Worm (Caenorhabditis elegans): ENCODE results near the gene F22B5.10.

DNA sequence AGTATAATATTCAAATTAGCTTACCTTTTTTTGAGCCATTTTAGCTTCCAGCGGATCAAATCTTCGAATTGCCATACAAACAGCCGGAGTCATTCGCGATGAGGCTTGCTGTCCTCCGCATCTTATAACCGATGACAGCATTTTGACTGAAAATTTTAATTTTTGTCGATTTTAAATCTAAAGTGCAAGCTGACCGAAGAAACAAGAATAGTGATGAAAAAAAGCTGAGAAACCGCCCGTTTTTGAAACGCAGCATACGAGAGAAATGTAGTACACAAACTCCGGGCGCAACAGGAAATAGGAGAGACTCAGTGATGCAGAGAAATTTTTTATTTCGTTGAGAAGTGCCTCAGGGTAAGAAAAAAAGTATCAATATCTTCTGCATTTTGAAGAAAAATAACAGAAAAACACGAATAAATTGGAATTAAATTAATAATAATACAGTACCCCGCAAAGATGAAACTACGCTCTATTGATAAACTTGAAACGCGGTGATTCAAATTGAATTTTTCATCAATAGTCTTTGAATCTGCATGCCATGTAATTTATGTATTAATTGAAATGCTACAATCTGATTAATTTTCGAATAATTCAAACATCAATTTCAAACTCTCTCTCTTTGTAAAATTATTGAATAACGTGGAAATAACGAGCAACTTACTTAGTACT is 16.3 kb downstream of the F22B5.10 start:
- TF ChIP-seq ets-7 (tag; optimal IDR thresholded peaks at IDR 0.05) (no peak), tbx-11 (GFP tag; IDR thresholded peaks at IDR 0.05) (no peak), hmg-4 (GFP tag; optimal IDR thresholded peaks at IDR 0.05) (no peak), flt-1 (GFP tag; IDR thresholded peaks at IDR 0.05) (no peak), ama-1 (optimal IDR thresholded peaks at IDR 0.05) (no peak), tbx-37 (GFP tag; conservative IDR thresholded peaks at IDR 0.05) (no peak), aly-1 (tag; optimal IDR thresholded peaks at IDR 0.05) (no peak), pes-1 (GFP tag; IDR thresholded peaks at IDR 0.05) (no peak), F13C5.2 (tag; optimal IDR thresholded peaks at IDR 0.05) (no peak), tra-4 (tag; optimal IDR thresholded peaks at IDR 0.05) (no peak), B0310.2 (tag; optimal IDR thresholded peaks at IDR 0.05) (no peak), ceh-36 (tag; optimal IDR thresholded peaks at IDR 0.05) (no peak), sea-1 (GFP tag; conservative IDR thresholded peaks at IDR 0.05) (no peak), scrt-1 (GFP tag; IDR thresholded peaks at IDR 0.05) (no peak)

Measured in whole organism, early embryonic.